Fruit fly (Drosophila melanogaster) whole organism, embryonic: ENCODE results near the gene TTLL6B.

Experiments used
- BEAF-32 ChIP-seq: fragments of 200-800 bp; sonication (Bioruptor generic); optimal IDR thresholded peaks from 3 replicates; lab custom pipeline; 2017; ENCODE audit warnings: missing biosample characterization, missing genetic modification characterization, mild to moderate bottlenecking, moderate library complexity, missing genetic modification reagents
- Bgb ChIP-seq: fragments of 200-800 bp; sonication (Bioruptor generic); IDR thresholded peaks from 2 replicates; pipeline ENCODE4 v1.3.6; 2022; ENCODE audit warnings: missing biosample characterization, missing genetic modification characterization; ENCODE audit not compliant: partially characterized antibody
- BtbVII ChIP-seq: fragments of 200-800 bp; sonication (Bioruptor generic); optimal IDR thresholded peaks from 3 replicates; lab custom pipeline; 2017; ENCODE audit warnings: missing biosample characterization, mild to moderate bottlenecking, missing genetic modification characterization
- CG10565 ChIP-seq: fragments of 200-800 bp; sonication (Bioruptor generic); optimal IDR thresholded peaks from 3 replicates; lab custom pipeline; 2016; ENCODE audit warnings: missing biosample characterization, mild to moderate bottlenecking, missing genetic modification characterization
- CG10959 ChIP-seq: fragments of 200-800 bp; sonication (Bioruptor generic); IDR thresholded peaks from 2 replicates; pipeline ENCODE4 v1.3.6; 2022; ENCODE audit warnings: missing biosample characterization, missing genetic modification characterization
- CG11398 ChIP-seq: fragments of 200-800 bp; sonication (Bioruptor generic); optimal IDR thresholded peaks from 2 replicates; lab custom pipeline; 2016; ENCODE audit warnings: missing biosample characterization, missing genetic modification characterization
- CG11560 ChIP-seq: fragments of 200-800 bp; sonication (Bioruptor generic); IDR thresholded peaks from 3 replicates; pipeline ENCODE4 v1.3.6; 2022; ENCODE audit warnings: missing biosample characterization, missing genetic modification characterization
- CG12769 ChIP-seq: fragments of 200-800 bp; sonication (Bioruptor generic); optimal IDR thresholded peaks from 2 replicates; lab custom pipeline; 2019; ENCODE audit warnings: missing biosample characterization, mild to moderate bottlenecking, missing genetic modification characterization, moderate library complexity
- CG13894 ChIP-seq: fragments of 200-800 bp; sonication (Bioruptor generic); optimal IDR thresholded peaks from 3 replicates; lab custom pipeline; 2018; ENCODE audit warnings: missing biosample characterization, mild to moderate bottlenecking, missing genetic modification characterization, moderate library complexity
- CG14014 ChIP-seq: fragments of 200-800 bp; sonication (Bioruptor generic); IDR thresholded peaks from 2 replicates; pipeline ENCODE4 v1.3.6; 2022; ENCODE audit warnings: missing biosample characterization, missing genetic modification characterization
- CG15601 ChIP-seq: fragments of 200-800 bp; sonication (Bioruptor generic); optimal IDR thresholded peaks from 3 replicates; lab custom pipeline; 2019; ENCODE audit warnings: missing biosample characterization, mild to moderate bottlenecking, missing genetic modification characterization, moderate library complexity
- CG17568 ChIP-seq: fragments of 200-800 bp; sonication (Bioruptor generic); optimal IDR thresholded peaks from 2 replicates; lab custom pipeline; 2018; ENCODE audit warnings: missing biosample characterization, mild to moderate bottlenecking, missing genetic modification characterization, moderate library complexity
- CG2199 ChIP-seq: fragments of 200-800 bp; sonication (Bioruptor generic); IDR thresholded peaks from 3 replicates; pipeline ENCODE4 v1.3.6; 2022; ENCODE audit warnings: missing biosample characterization, missing genetic modification characterization
- CG2678 ChIP-seq: fragments of 200-800 bp; sonication (Bioruptor generic); optimal IDR thresholded peaks from 3 replicates; lab custom pipeline; 2019; ENCODE audit warnings: missing biosample characterization, mild to moderate bottlenecking, missing genetic modification characterization, moderate library complexity
- CG31388 ChIP-seq: fragments of 200-800 bp; sonication (Bioruptor generic); optimal IDR thresholded peaks from 2 replicates; lab custom pipeline; 2016; ENCODE audit warnings: missing biosample characterization, missing genetic modification characterization
- CG32772 ChIP-seq: fragments of 200-800 bp; sonication (Bioruptor generic); IDR thresholded peaks from 2 replicates; pipeline ENCODE4 v1.3.6; 2022; ENCODE audit warnings: missing biosample characterization, missing genetic modification characterization
- CG33213 ChIP-seq: fragments of 200-800 bp; sonication (Bioruptor generic); optimal IDR thresholded peaks from 3 replicates; lab custom pipeline; 2016; ENCODE audit warnings: missing biosample characterization, missing genetic modification characterization
- CG3838 ChIP-seq: fragments of 200-800 bp; sonication (Bioruptor generic); optimal IDR thresholded peaks from 3 replicates; lab custom pipeline; 2016; ENCODE audit warnings: missing biosample characterization, missing genetic modification characterization
- CG6791 ChIP-seq: fragments of 200-800 bp; sonication (Bioruptor generic); IDR thresholded peaks from 3 replicates; pipeline ENCODE4 v1.3.6; 2022; ENCODE audit warnings: missing biosample characterization, missing genetic modification characterization; ENCODE audit not compliant: partially characterized antibody
- CG7357 ChIP-seq: fragments of 200-800 bp; sonication (Bioruptor generic); IDR thresholded peaks from 3 replicates; pipeline ENCODE4 v1.3.6; 2022; ENCODE audit warnings: missing biosample characterization, missing genetic modification characterization
- CG7839 ChIP-seq: fragments of 200-800 bp; sonication (Bioruptor generic); optimal IDR thresholded peaks from 3 replicates; lab custom pipeline; 2018; ENCODE audit warnings: missing biosample characterization, mild to moderate bottlenecking, missing genetic modification characterization, moderate library complexity
- CG8290 ChIP-seq, 3 experiments: fragments of 200-800 bp; sonication (Bioruptor generic); optimal IDR thresholded peaks; 2 replicates each; lab custom pipeline; 2016 to 2019; ENCODE audit warnings: missing biosample characterization in 3 of 3, missing genetic modification characterization in 3 of 3, mild to moderate bottlenecking in 2 of 3, moderate library complexity in 1 of 3
- CG8388 ChIP-seq: fragments of 200-800 bp; sonication (Bioruptor generic); optimal IDR thresholded peaks from 2 replicates; lab custom pipeline; 2019; ENCODE audit warnings: missing biosample characterization, mild to moderate bottlenecking, missing genetic modification characterization, moderate library complexity
- CG9797 ChIP-seq: fragments of 200-800 bp; sonication (Bioruptor generic); optimal IDR thresholded peaks from 3 replicates; lab custom pipeline; 2018; ENCODE audit warnings: missing biosample characterization, mild to moderate bottlenecking, missing genetic modification characterization
- CkIIα-i1 ChIP-seq: fragments of 200-800 bp; sonication (Bioruptor generic); IDR thresholded peaks from 2 replicates; pipeline ENCODE4 v1.3.6; 2022; ENCODE audit warnings: missing biosample characterization, missing genetic modification characterization
- Dbx ChIP-seq: fragments of 200-800 bp; sonication (Bioruptor generic); IDR thresholded peaks from 3 replicates; pipeline ENCODE4 v1.3.6; 2022; ENCODE audit warnings: missing biosample characterization, missing genetic modification characterization
- Deaf1 ChIP-seq: fragments of 200-800 bp; optimal IDR thresholded peaks from 3 replicates; lab custom pipeline; 2019; ENCODE audit warnings: missing biosample characterization, mild to moderate bottlenecking, missing genetic modification characterization, moderate library complexity
- Gsc ChIP-seq: fragments of 200-800 bp; sonication (Bioruptor generic); IDR thresholded peaks from 2 replicates; pipeline ENCODE4 v1.3.6; 2022; ENCODE audit warnings: missing biosample characterization, missing genetic modification characterization
- Hsf ChIP-seq: fragments of 200-800 bp; sonication (Bioruptor generic); optimal IDR thresholded peaks from 3 replicates; lab custom pipeline; 2016; ENCODE audit warnings: missing biosample characterization, missing genetic modification characterization
- Opbp ChIP-seq: fragments of 200-800 bp; sonication (Bioruptor generic); IDR thresholded peaks from 3 replicates; pipeline ENCODE4 v1.3.6; 2022; ENCODE audit warnings: missing biosample characterization, missing genetic modification characterization; ENCODE audit not compliant: partially characterized antibody
- Ptx1 ChIP-seq: fragments of 200-800 bp; sonication (Bioruptor generic); IDR thresholded peaks from 2 replicates; pipeline ENCODE4 v1.3.6; 2022; ENCODE audit warnings: missing biosample characterization, missing genetic modification characterization
- Side ChIP-seq: fragments of 200-800 bp; sonication (Bioruptor generic); optimal IDR thresholded peaks from 2 replicates; lab custom pipeline; 2016; ENCODE audit warnings: missing biosample characterization, missing genetic modification characterization
- Trl ChIP-seq, 3 experiments: fragments of >200 bp in 2 of 3; fragments of 200-800 bp in 1 of 3; sonication (Bioruptor generic) in 1 of 3; optimal IDR thresholded peaks; 2 replicates in 1 of 3; 3 replicates in 2 of 3; lab custom pipeline; 2016 to 2017; ENCODE audit warnings: missing biosample characterization in 1 of 3, missing genetic modification characterization in 1 of 3
- amos ChIP-seq: fragments of 200-800 bp; sonication (Bioruptor generic); IDR thresholded peaks from 2 replicates; pipeline ENCODE4 v1.3.6; 2022; ENCODE audit warnings: missing biosample characterization, missing genetic modification characterization; ENCODE audit not compliant: partially characterized antibody
- bab2 ChIP-seq: fragments of 200-800 bp; sonication (Bioruptor generic); optimal IDR thresholded peaks from 2 replicates; lab custom pipeline; 2016; ENCODE audit warnings: missing biosample characterization, missing genetic modification characterization
- bbx ChIP-seq: fragments of 200-800 bp; sonication (Bioruptor generic); IDR thresholded peaks from 2 replicates; pipeline ENCODE4 v1.3.6; 2022; ENCODE audit warnings: missing biosample characterization, missing genetic modification characterization; ENCODE audit not compliant: partially characterized antibody
- cg ChIP-seq: fragments of 200-800 bp; sonication (Bioruptor generic); optimal IDR thresholded peaks from 3 replicates; lab custom pipeline; 2019; ENCODE audit warnings: missing biosample characterization, mild to moderate bottlenecking, missing genetic modification characterization, moderate library complexity
- chinmo ChIP-seq: fragments of 200-800 bp; sonication (Bioruptor generic); IDR thresholded peaks from 4 replicates; pipeline ENCODE4 v1.3.6; 2022; ENCODE audit warnings: missing biosample characterization, missing genetic modification characterization; ENCODE audit not compliant: partially characterized antibody
- exex ChIP-seq: fragments of 200-800 bp; sonication (Bioruptor generic); optimal IDR thresholded peaks from 4 replicates; lab custom pipeline; 2018; ENCODE audit warnings: missing biosample characterization, mild to moderate bottlenecking, missing genetic modification characterization, moderate library complexity
- gfzf ChIP-seq: fragments of 200-800 bp; sonication (Bioruptor generic); optimal IDR thresholded peaks from 2 replicates; lab custom pipeline; 2016; ENCODE audit warnings: missing biosample characterization, mild to moderate bottlenecking, missing genetic modification characterization, moderate library complexity
- grn ChIP-seq: fragments of 200-800 bp; sonication (Bioruptor generic); optimal IDR thresholded peaks from 3 replicates; lab custom pipeline; 2017; ENCODE audit warnings: missing biosample characterization, missing genetic modification characterization
- inv ChIP-seq: fragments of 200-800 bp; sonication (Bioruptor generic); IDR thresholded peaks from 2 replicates; pipeline ENCODE4 v1.3.6; 2022; ENCODE audit warnings: missing biosample characterization, missing genetic modification characterization; ENCODE audit not compliant: partially characterized antibody
- nerfin-2 ChIP-seq: fragments of 200-800 bp; sonication (Bioruptor generic); IDR thresholded peaks from 2 replicates; pipeline ENCODE4 v1.3.6; 2022; ENCODE audit warnings: missing biosample characterization, missing genetic modification characterization; ENCODE audit not compliant: partially characterized antibody
- sens-2 ChIP-seq: fragments of 200-800 bp; sonication (Bioruptor generic); IDR thresholded peaks from 2 replicates; pipeline ENCODE4 v1.3.6; 2022; ENCODE audit warnings: missing biosample characterization, missing genetic modification characterization
- trem ChIP-seq: fragments of 200-800 bp; optimal IDR thresholded peaks from 3 replicates; lab custom pipeline; 2019; ENCODE audit warnings: missing biosample characterization, mild to moderate bottlenecking, missing genetic modification characterization, moderate library complexity
- vnd ChIP-seq: fragments of 200-800 bp; sonication (Bioruptor generic); IDR thresholded peaks from 3 replicates; pipeline ENCODE4 v1.3.6; 2022; ENCODE audit warnings: missing biosample characterization, missing genetic modification characterization; ENCODE audit not compliant: partially characterized antibody

TTLL6B gene

dm6 chr3R:27281811-27282131 lies 31.0 kb upstream of the TTLL6B start:
- no peak for TF ChIP-seq CG15601 (tag; lab: Kevin White, UChicago)
- TF ChIP-seq CG2199 (GFP tag; lab: Robert Waterston, UW): 0 out of 3 replicates have a peak, but pooled peaks have one; percentile 6
- peak; percentile 12; the same call in 1 of the 2 replicates for TF ChIP-seq amos (GFP tag; lab: Robert Waterston, UW)
- peak; percentile 33 for TF ChIP-seq CG9797
- peak; percentile 100 for TF ChIP-seq CG13894 (tag; lab: Kevin White, UChicago)
- peak; percentile 84 for TF ChIP-seq Deaf1 (tag; lab: Kevin White, UChicago)
- 0 out of 2 replicates have a peak, but pooled peaks have one; percentile 27 for TF ChIP-seq Bgb (GFP tag; lab: Robert Waterston, UW)
- TF ChIP-seq cg (GFP tag; lab: Kevin White, UChicago): peak; percentile 37
- TF ChIP-seq CG3838 (GFP tag; lab: Kevin White, UChicago): no peak
- TF ChIP-seq bbx (GFP tag; lab: Robert Waterston, UW): peak; percentile 42; the same call in 1 of the 2 replicates
- TF ChIP-seq BEAF-32 (GFP tag; lab: Kevin White, UChicago): peak; percentile 17
- peak in 1 of 2 experiments; percentile 58 for TF ChIP-seq Trl (optimal IDR thresholded peaks at IDR 0.05; lab: Kevin White, UChicago)
- TF ChIP-seq Trl (GFP tag; optimal IDR thresholded peaks at IDR 0.05; lab: Kevin White, UChicago): no peak
- no peak for TF ChIP-seq Side (GFP tag; lab: Kevin White, UChicago)
- peak; percentile 47; the same call in 1 of the 3 replicates for TF ChIP-seq CG6791 (GFP tag; lab: Robert Waterston, UW)
- no peak for TF ChIP-seq Dbx (GFP tag; lab: Robert Waterston, UW)
- no peak for TF ChIP-seq CG7357 (GFP tag; lab: Robert Waterston, UW)
- TF ChIP-seq exex (tag; lab: Kevin White, UChicago): peak; percentile 7
- TF ChIP-seq CG8290 (GFP tag; optimal IDR thresholded peaks at IDR 0.05; lab: Kevin White, UChicago): peak; percentile 39
- TF ChIP-seq CG8290 (tag; optimal IDR thresholded peaks at IDR 0.05; lab: Kevin White, UChicago): peak in 1 of 2 experiments; percentile 21
- no peak for TF ChIP-seq CG7839 (tag; lab: Kevin White, UChicago)
- peak; percentile 31 for TF ChIP-seq CG12769 (tag; lab: Kevin White, UChicago)
- 0 out of 2 replicates have a peak, but pooled peaks have one; percentile 20 for TF ChIP-seq inv
- TF ChIP-seq Opbp: 0 out of 3 replicates have a peak, but pooled peaks have one; percentile 43
- TF ChIP-seq nerfin-2 (GFP tag; lab: Robert Waterston, UW): 0 out of 2 replicates have a peak, but pooled peaks have one; percentile 44
- peak; percentile 38 for TF ChIP-seq gfzf (GFP tag; lab: Kevin White, UChicago)
- peak; percentile 26 for TF ChIP-seq grn (GFP tag; lab: Kevin White, UChicago)

- TF ChIP-seq Ptx1 (GFP tag; lab: Robert Waterston, UW) (peak; percentile 97), CG11560 (tag; lab: Robert Waterston, UW) (peak; percentile 85), CG11398 (GFP tag; lab: Kevin White, UChicago) (peak; percentile 92), CkIIα-i1 (GFP tag; lab: Robert Waterston, UW) (peak; percentile 87), CG17568 (peak; percentile 90), CG10959 (GFP tag; lab: Robert Waterston, UW) (peak; percentile 92), CG31388 (GFP tag; lab: Kevin White, UChicago) (peak; percentile 80), vnd (GFP tag; lab: Robert Waterston, UW) (peak; percentile 59; the same call in 2 of the 3 replicates), CG8388 (GFP tag; lab: Kevin White, UChicago) (peak; percentile 90), Gsc (GFP tag; lab: Robert Waterston, UW) (peak; percentile 84), CG32772 (peak; percentile 97), Hsf (GFP tag; lab: Kevin White, UChicago) (peak; percentile 96), CG33213 (GFP tag; lab: Kevin White, UChicago) (peak; percentile 93), BtbVII (GFP tag; lab: Kevin White, UChicago) (peak; percentile 95), CG14014 (GFP tag; lab: Robert Waterston, UW) (peak; percentile 97), CG10565 (GFP tag; lab: Kevin White, UChicago) (peak; percentile 59), sens-2 (GFP tag; lab: Robert Waterston, UW) (peak; percentile 90), CG2678 (tag; lab: Kevin White, UChicago) (peak; percentile 96), chinmo (peak; percentile 88; the same call in 3 of the 4 replicates), trem (tag; lab: Kevin White, UChicago) (peak; percentile 89), bab2 (GFP tag; lab: Kevin White, UChicago) (peak; percentile 91)
Observed at dm6 chr3R:27281022-27281810, 30.4 kb upstream of the TTLL6B start.
